Fruit fly (Drosophila melanogaster): Measurements from ENCODE around the gene Archease.

The Archease gene

DNA sequence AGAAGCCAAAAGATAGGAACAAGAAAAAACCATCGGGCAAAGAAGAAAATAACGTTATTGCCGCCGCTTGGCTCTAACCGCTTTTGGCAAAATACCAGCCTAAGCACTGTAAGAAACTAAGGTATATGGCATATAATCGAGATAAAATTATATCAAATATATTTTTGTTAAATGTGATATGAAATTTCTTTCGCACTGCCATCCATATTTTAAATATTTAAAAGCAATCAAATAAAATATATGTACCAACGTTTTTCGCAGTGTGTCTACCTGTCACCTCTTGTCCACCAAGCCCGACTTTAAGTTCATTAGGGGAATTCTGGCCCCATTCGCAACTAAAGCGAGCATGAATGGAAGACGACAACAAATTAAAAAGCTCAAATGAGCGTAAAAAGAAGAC is 35.0 kb downstream of the Archease start (continued):
- peak; percentile 75 for TF ChIP-seq Smox (GFP tag; optimal IDR thresholded peaks at IDR 0.05)
- TF ChIP-seq fd59A (GFP tag; optimal IDR thresholded peaks at IDR 0.05), result peak; percentile 37
- TF ChIP-seq CG8119 (GFP tag; IDR thresholded peaks at IDR 0.05), result peak; percentile 83
- peak; percentile 90 for TF ChIP-seq eg (GFP tag; IDR thresholded peaks at IDR 0.05)
- peak; percentile 22 for TF ChIP-seq CG6808 (GFP tag; optimal IDR thresholded peaks at IDR 0.05)
- no peak for TF ChIP-seq Hr38 (GFP tag; optimal IDR thresholded peaks at IDR 0.05)
- peak; percentile 64 for TF ChIP-seq CG10631 (GFP tag; optimal IDR thresholded peaks at IDR 0.05)
- peak; percentile 55 for TF ChIP-seq Eip75B (GFP tag; optimal IDR thresholded peaks at IDR 0.05)
- TF ChIP-seq CG34406 (GFP tag; optimal IDR thresholded peaks at IDR 0.05), result peak; percentile 55
- TF ChIP-seq CG11294 (GFP tag; IDR thresholded peaks at IDR 0.05), result peak; percentile 60
- TF ChIP-seq Sox15 (GFP tag; optimal IDR thresholded peaks at IDR 0.05), result peak; percentile 26
- peak; percentile 80 for TF ChIP-seq Met (GFP tag; optimal IDR thresholded peaks at IDR 0.05)
- TF ChIP-seq Hr39 (GFP tag; optimal IDR thresholded peaks at IDR 0.05), result peak; percentile 63
- TF ChIP-seq Ets21C (GFP tag; optimal IDR thresholded peaks at IDR 0.05), result peak; percentile 52
- peak; percentile 35 for TF ChIP-seq dac (GFP tag; optimal IDR thresholded peaks at IDR 0.05)
- no peak for TF ChIP-seq fd85E (GFP tag; optimal IDR thresholded peaks at IDR 0.05)
- TF ChIP-seq CG1621 (tag; optimal IDR thresholded peaks at IDR 0.05), result no peak

dm6 chr3R:21626103-21626897 is 36.5 kb downstream of the Archease start:
- TF ChIP-seq salr (GFP tag; optimal IDR thresholded peaks at IDR 0.05) (no peak), Eip78C (GFP tag) (peak; percentile 73), fkh (GFP tag; optimal IDR thresholded peaks at IDR 0.05) (peak; percentile 40), CG10631 (GFP tag; optimal IDR thresholded peaks at IDR 0.05) (no peak), Lpt (GFP tag; optimal IDR thresholded peaks at IDR 0.05) (no peak), CG6163 (GFP tag; IDR thresholded peaks at IDR 0.05) (peak; percentile 40; the same call in 1 of the 3 replicates), net (GFP tag; optimal IDR thresholded peaks at IDR 0.05) (peak; percentile 60), svp (GFP tag) (peak; percentile 87), achi (GFP tag; optimal IDR thresholded peaks at IDR 0.05) (peak; percentile 15), topi (GFP tag; optimal IDR thresholded peaks at IDR 0.05) (peak; percentile 0), Eip75B (GFP tag; optimal IDR thresholded peaks at IDR 0.05) (peak; percentile 23), CG11762 (GFP tag; optimal IDR thresholded peaks at IDR 0.05; ENCODE audit: insufficient read depth) (no peak), CG3919 (GFP tag; optimal IDR thresholded peaks at IDR 0.05) (peak; percentile 14), Hr4 (GFP tag; optimal IDR thresholded peaks at IDR 0.05) (no peak), Met (GFP tag; optimal IDR thresholded peaks at IDR 0.05) (peak; percentile 6), OdsH (GFP tag; optimal IDR thresholded peaks at IDR 0.05) (no peak), vri (GFP tag; optimal IDR thresholded peaks at IDR 0.05) (peak; percentile 32), dsx (GFP tag; optimal IDR thresholded peaks at IDR 0.05; ENCODE audit: poor library complexity, severe bottlenecking) (peak; percentile 50), Smox (GFP tag; optimal IDR thresholded peaks at IDR 0.05) (peak; percentile 6), CG32006 (GFP tag; optimal IDR thresholded peaks at IDR 0.05) (peak; percentile 2), CG6792 (GFP tag; optimal IDR thresholded peaks at IDR 0.05) (peak; percentile 3), CG1621 (tag; optimal IDR thresholded peaks at IDR 0.05) (peak; percentile 34), CG6854 (GFP tag; optimal IDR thresholded peaks at IDR 0.05) (peak; percentile 31), CG11294 (GFP tag; IDR thresholded peaks at IDR 0.05) (no peak), CG6276 (GFP tag; optimal IDR thresholded peaks at IDR 0.05) (peak; percentile 12), Sox14 (GFP tag; optimal IDR thresholded peaks at IDR 0.05) (peak; percentile 61), ss (GFP tag; optimal IDR thresholded peaks at IDR 0.05) (peak; percentile 19 to 26), CG11902 (GFP tag; optimal IDR thresholded peaks at IDR 0.05) (no peak), esn (GFP tag; optimal IDR thresholded peaks at IDR 0.05) (peak; percentile 8), dac (GFP tag; optimal IDR thresholded peaks at IDR 0.05) (no peak), CG3032 (tag; optimal IDR thresholded peaks at IDR 0.05) (no peak)
